Worm (Caenorhabditis elegans) whole organism, L4 larva: Measurements from ENCODE around the gene F36F12.7.

Experiments used
- F26F4.8 ChIP-seq: fragments of 200-800 bp; sonication (Bioruptor generic); conservative IDR thresholded peaks from 2 replicates; pipeline ENCODE4 v1.3.6; 2022; ENCODE audit warnings: missing genetic modification characterization, missing compliant biosample characterization
- F37D6.2 ChIP-seq: sonication (generic microtip); optimal IDR thresholded peaks from 2 replicates; lab custom pipeline; 2016; ENCODE audit warnings: mild to moderate bottlenecking, missing genetic modification characterization, missing compliant biosample characterization
- F44E2.7 ChIP-seq: fragments of 200-800 bp; sonication (Bioruptor generic); IDR thresholded peaks from 2 replicates; pipeline ENCODE4 v2.1.2; 2022; ENCODE audit warnings: missing genetic modification characterization, missing compliant biosample characterization
- F49E8.2 ChIP-seq: sonication (generic microtip); optimal IDR thresholded peaks from 2 replicates; lab custom pipeline; 2016; ENCODE audit warnings: missing compliant biosample characterization, mild to moderate bottlenecking, missing genetic modification characterization, borderline replicate concordance
- R02D3.7 ChIP-seq: fragments of 150-350 bp; sonication (generic microtip); optimal IDR thresholded peaks from 3 replicates; lab custom pipeline; 2014; ENCODE audit warnings: missing biosample characterization, missing genetic modification characterization
- Y105C5A.15 ChIP-seq: fragments of 200-800 bp; sonication (Bioruptor generic); IDR thresholded peaks from 2 replicates; pipeline ENCODE4 v1.3.6; 2022; ENCODE audit warnings: missing genetic modification characterization, missing compliant biosample characterization
- Y48G9A.11 ChIP-seq: fragments of 200-800 bp; sonication (Bioruptor generic); IDR thresholded peaks from 2 replicates; pipeline ENCODE4 v1.3.6; 2022; ENCODE audit warnings: missing genetic modification reagents, missing genetic modification characterization, missing compliant biosample characterization
- aha-1 ChIP-seq: fragments of 150-350 bp; peaks from one replicate; lab custom pipeline; 2014; ENCODE audit warnings: missing biosample characterization, missing genetic modification characterization
- arid-1 ChIP-seq: fragments of 200-800 bp; sonication (Bioruptor generic); conservative IDR thresholded peaks from 2 replicates; pipeline ENCODE4 v1.3.6; 2022; ENCODE audit warnings: missing genetic modification reagents, missing genetic modification characterization, missing compliant biosample characterization
- ceh-20 ChIP-seq: fragments of 200-800 bp; sonication (Bioruptor generic); IDR thresholded peaks from 2 replicates; pipeline ENCODE4 v1.3.6; 2022; ENCODE audit warnings: missing genetic modification reagents, missing genetic modification characterization, missing compliant biosample characterization
- ceh-28 ChIP-seq: fragments of 150-350 bp; optimal IDR thresholded peaks from 2 replicates; lab custom pipeline; 2014; ENCODE audit warnings: missing biosample characterization, missing genetic modification reagents, missing genetic modification characterization
- ceh-44 ChIP-seq: fragments of 200-800 bp; sonication (Bioruptor generic); IDR thresholded peaks from 2 replicates; pipeline ENCODE4 v1.3.6; 2022; ENCODE audit warnings: missing genetic modification reagents, missing genetic modification characterization, missing compliant biosample characterization
- ceh-82 ChIP-seq: sonication (generic microtip); optimal IDR thresholded peaks from 2 replicates; lab custom pipeline; 2017; ENCODE audit warnings: missing biosample characterization, missing genetic modification characterization
- ces-1 ChIP-seq: fragments of 150-350 bp; sonication (generic microtip); optimal IDR thresholded peaks from 4 replicates; lab custom pipeline; 2014; ENCODE audit warnings: missing biosample characterization, missing genetic modification reagents, missing genetic modification characterization
- ctbp-1 ChIP-seq: fragments of 200-800 bp; sonication (Bioruptor generic); IDR thresholded peaks from 2 replicates; pipeline ENCODE4 v1.3.6; 2022; ENCODE audit warnings: missing genetic modification reagents, missing genetic modification characterization, missing compliant biosample characterization
- daf-12 ChIP-seq: fragments of 150-350 bp; optimal IDR thresholded peaks from 2 replicates; lab custom pipeline; 2014; ENCODE audit warnings: missing biosample characterization, missing genetic modification reagents, missing genetic modification characterization
- dmd-6 ChIP-seq: fragments of 200-800 bp; sonication (Bioruptor generic); IDR thresholded peaks from 2 replicates; pipeline ENCODE4 v1.3.6; 2022; ENCODE audit warnings: missing genetic modification reagents, missing genetic modification characterization, missing compliant biosample characterization
- duxl-1 ChIP-seq: sonication (generic microtip); optimal IDR thresholded peaks from 2 replicates; lab custom pipeline; 2016; ENCODE audit warnings: mild to moderate bottlenecking, missing genetic modification characterization, moderate library complexity, missing compliant biosample characterization; ENCODE audit not compliant: poor library complexity
- egl-27 ChIP-seq: sonication (generic microtip); optimal IDR thresholded peaks from 3 replicates; lab custom pipeline; 2017; ENCODE audit warnings: missing biosample characterization, missing genetic modification reagents, missing genetic modification characterization
- egl-43 ChIP-seq: fragments of 200-800 bp; sonication (Bioruptor generic); IDR thresholded peaks from 2 replicates; pipeline ENCODE4 v1.3.6; 2022; ENCODE audit warnings: missing genetic modification reagents, missing genetic modification characterization, missing compliant biosample characterization
- hlh-11 ChIP-seq: fragments of 200-800 bp; sonication (Bioruptor generic); optimal IDR thresholded peaks from 2 replicates; lab custom pipeline; 2018; ENCODE audit warnings: mild to moderate bottlenecking, missing genetic modification characterization, missing compliant biosample characterization
- hmg-1.1 ChIP-seq: fragments of 200-800 bp; sonication (Bioruptor generic); IDR thresholded peaks from 2 replicates; pipeline ENCODE4 v1.3.6; 2022; ENCODE audit warnings: missing genetic modification reagents, missing genetic modification characterization, missing compliant biosample characterization
- lim-7 ChIP-seq: fragments of 200-800 bp; sonication (Bioruptor generic); IDR thresholded peaks from 2 replicates; pipeline ENCODE4 v1.3.6; 2022; ENCODE audit warnings: missing genetic modification characterization, missing compliant biosample characterization
- lin-1 ChIP-seq: fragments of 200-800 bp; sonication (Bioruptor generic); IDR thresholded peaks from 2 replicates; pipeline ENCODE4 v1.3.6; 2022; ENCODE audit warnings: missing genetic modification reagents, missing genetic modification characterization, missing compliant biosample characterization
- lin-15B ChIP-seq: fragments of 150-350 bp; sonication (generic microtip); optimal IDR thresholded peaks from 3 replicates; lab custom pipeline; 2014; ENCODE audit warnings: missing biosample characterization, missing genetic modification characterization
- lin-38 ChIP-seq: fragments of 200-800 bp; sonication (Bioruptor generic); IDR thresholded peaks from 2 replicates; pipeline ENCODE4 v1.3.6; 2022; ENCODE audit warnings: missing genetic modification reagents, missing genetic modification characterization, missing compliant biosample characterization
- mep-1 ChIP-seq: fragments of 150-350 bp; sonication (generic microtip); optimal IDR thresholded peaks from 3 replicates; lab custom pipeline; 2014; ENCODE audit warnings: missing biosample characterization, missing genetic modification characterization
- nhr-11 ChIP-seq: fragments of 150-350 bp; optimal IDR thresholded peaks from 2 replicates; lab custom pipeline; 2014; ENCODE audit warnings: missing biosample characterization, missing genetic modification characterization
- nhr-111 ChIP-seq: fragments of 200-800 bp; sonication (Bioruptor generic); optimal IDR thresholded peaks from 2 replicates; lab custom pipeline; 2018; ENCODE audit warnings: mild to moderate bottlenecking, missing genetic modification characterization, missing compliant biosample characterization
- nhr-41 ChIP-seq: fragments of 200-800 bp; sonication (Bioruptor generic); IDR thresholded peaks from 2 replicates; pipeline ENCODE4 v1.3.6; 2022; ENCODE audit warnings: missing genetic modification reagents, missing genetic modification characterization, missing compliant biosample characterization
- nhr-6 ChIP-seq: fragments of 150-350 bp; optimal IDR thresholded peaks from 2 replicates; lab custom pipeline; 2014; ENCODE audit warnings: missing biosample characterization, missing genetic modification characterization
- nhr-77 ChIP-seq: fragments of 150-350 bp; optimal IDR thresholded peaks from 2 replicates; lab custom pipeline; 2014; ENCODE audit warnings: missing biosample characterization, missing genetic modification characterization
- pha-4 ChIP-seq, 2 experiments: fragments of 150-350 bp in 1 of 2; fragments of 200-800 bp in 1 of 2; sonication (Bioruptor generic) in 1 of 2; IDR thresholded peaks in 1 of 2; optimal IDR thresholded peaks in 1 of 2; 2 replicates each; pipeline versions ENCODE4 v1.3.6 to Lab custom; 2014 to 2022; ENCODE audit warnings: missing genetic modification characterization in 2 of 2, missing genetic modification reagents in 2 of 2, missing biosample characterization in 1 of 2, missing compliant biosample characterization in 1 of 2
- pqm-1 ChIP-seq: sonication (generic microtip); optimal IDR thresholded peaks from 2 replicates; lab custom pipeline; 2017; ENCODE audit warnings: missing biosample characterization, missing genetic modification characterization
- sdz-12 ChIP-seq: fragments of 200-800 bp; sonication (Bioruptor generic); optimal IDR thresholded peaks from 2 replicates; lab custom pipeline; 2018; ENCODE audit warnings: mild to moderate bottlenecking, missing genetic modification characterization, missing compliant biosample characterization
- set-16 ChIP-seq: fragments of 200-800 bp; sonication (Bioruptor generic); IDR thresholded peaks from 2 replicates; pipeline ENCODE4 v1.3.6; 2022; ENCODE audit warnings: missing genetic modification reagents, missing genetic modification characterization, missing compliant biosample characterization
- snpc-1.2 ChIP-seq: fragments of 200-800 bp; sonication (Bioruptor generic); IDR thresholded peaks from 2 replicates; pipeline ENCODE4 v1.3.6; 2022; ENCODE audit warnings: missing genetic modification reagents, missing genetic modification characterization, missing compliant biosample characterization
- snpc-4 ChIP-seq: fragments of 150-350 bp; optimal IDR thresholded peaks from 2 replicates; lab custom pipeline; 2014; ENCODE audit warnings: missing biosample characterization, missing genetic modification characterization
- tag-97 ChIP-seq: fragments of 200-800 bp; sonication (Bioruptor generic); IDR thresholded peaks from 2 replicates; pipeline ENCODE4 v1.3.6; 2022; ENCODE audit warnings: missing genetic modification characterization, missing compliant biosample characterization
- tra-1 ChIP-seq: fragments of 200-800 bp; sonication (Bioruptor generic); IDR thresholded peaks from 2 replicates; pipeline ENCODE4 v1.3.6; 2022; ENCODE audit warnings: missing genetic modification reagents, missing genetic modification characterization, missing compliant biosample characterization
- unc-39 ChIP-seq: sonication (generic microtip); optimal IDR thresholded peaks from 2 replicates; lab custom pipeline; 2017; ENCODE audit warnings: missing biosample characterization, missing genetic modification characterization
- unc-62 ChIP-seq, 3 experiments: fragments of 150-350 bp in 1 of 3; sonication (generic microtip); optimal IDR thresholded peaks in 2 of 3; peaks in 1 of 3; 1 replicate in 1 of 3; 2 replicates in 2 of 3; lab custom pipeline; 2014 to 2017; ENCODE audit warnings: missing biosample characterization in 3 of 3, missing genetic modification characterization in 3 of 3, missing genetic modification reagents in 3 of 3, missing genotype in 1 of 3
- zag-1 ChIP-seq: fragments of 150-350 bp; optimal IDR thresholded peaks from 2 replicates; lab custom pipeline; 2014; ENCODE audit warnings: missing biosample characterization, missing genetic modification characterization
- zip-2 ChIP-seq: fragments of 150-350 bp; optimal IDR thresholded peaks from 2 replicates; lab custom pipeline; 2014; ENCODE audit warnings: missing biosample characterization, missing genetic modification characterization
- ztf-11 ChIP-seq: fragments of 150-350 bp; optimal IDR thresholded peaks from 2 replicates; lab custom pipeline; 2014; ENCODE audit warnings: missing biosample characterization, missing genetic modification characterization
- ztf-7 ChIP-seq: fragments of 150-350 bp; optimal IDR thresholded peaks from 2 replicates; lab custom pipeline; 2014; ENCODE audit warnings: missing biosample characterization, missing genetic modification characterization

F36F12.7 gene

ce11 chrV:2126996-2127585, 28.0 kb downstream of the F36F12.7 start, which contains the start of gene ldp-1 (continued):
- TF ChIP-seq egl-43 (GFP tag; lab: Robert Waterston, UW), result no peak

DNA sequence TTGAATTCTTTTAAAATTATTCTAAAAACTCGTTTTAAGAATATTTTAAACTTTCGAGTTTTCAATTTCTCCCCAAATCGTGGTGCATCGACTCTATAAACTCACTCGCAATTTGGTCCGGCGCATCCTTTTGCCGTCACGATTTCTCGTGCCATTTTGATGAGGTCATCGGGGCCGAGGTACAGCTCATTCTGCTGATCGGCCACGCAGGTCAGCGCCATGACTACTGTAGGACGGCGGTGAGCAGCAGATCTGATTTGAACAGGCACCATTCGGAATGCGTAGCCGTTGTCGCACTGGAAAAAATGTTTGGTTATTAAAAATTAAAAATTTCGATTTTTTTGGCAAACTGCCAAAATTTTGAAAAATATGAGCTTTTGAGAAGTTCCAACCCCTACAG, 33.5 kb downstream of the F36F12.7 start:
- TF ChIP-seq tra-1 (GFP tag; lab: Robert Waterston, UW) (no peak), nhr-111 (GFP tag; lab: Kevin White, UChicago) (no peak), nhr-6 (tag; lab: Kevin White, UChicago) (no peak), hlh-11 (tag; lab: Kevin White, UChicago) (no peak), nhr-41 (GFP tag; lab: Robert Waterston, UW) (no peak), daf-12 (tag; lab: Kevin White, UChicago) (no peak), dmd-6 (GFP tag; lab: Robert Waterston, UW) (no peak), snpc-4 (tag; lab: Kevin White, UChicago) (no peak), zag-1 (tag; lab: Kevin White, UChicago) (no peak), nhr-77 (no peak), ztf-11 (tag; lab: Kevin White, UChicago) (no peak), R02D3.7 (tag; lab: Kevin White, UChicago) (no peak), pha-4 (GFP tag; IDR thresholded peaks at IDR 0.05; lab: Robert Waterston, UW) (no peak), pha-4 (tag; optimal IDR thresholded peaks at IDR 0.05; lab: Kevin White, UChicago) (no peak), hmg-1.1 (GFP tag; lab: Robert Waterston, UW) (no peak), snpc-1.2 (GFP tag; lab: Robert Waterston, UW) (no peak), set-16 (GFP tag; lab: Robert Waterston, UW) (peak; percentile 31; the same call in 1 of the 2 replicates), egl-43 (GFP tag; lab: Robert Waterston, UW) (peak; percentile 65; the same call in 1 of the 2 replicates)

ce11 chrV:2133512-2133911, 34.4 kb downstream of the F36F12.7 start:
- TF ChIP-seq duxl-1 (tag; lab: Kevin White, UChicago), result no peak
- TF ChIP-seq lin-15B (tag; lab: Kevin White, UChicago), result no peak
- 0 out of 2 replicates have a peak, but pooled peaks have one; percentile 37 for TF ChIP-seq arid-1
- TF ChIP-seq F44E2.7 (GFP tag; lab: Robert Waterston, UW), result no peak
- TF ChIP-seq zip-2 (tag; lab: Kevin White, UChicago), result no peak
- TF ChIP-seq ztf-7 (tag; lab: Kevin White, UChicago), result no peak
- peak; percentile 74 for TF ChIP-seq mep-1 (tag; lab: Kevin White, UChicago)
- TF ChIP-seq aha-1 (tag; lab: Kevin White, UChicago), result peak; percentile 95
- no peak for TF ChIP-seq Y105C5A.15
- no peak for TF ChIP-seq Y48G9A.11 (GFP tag; lab: Robert Waterston, UW)
- TF ChIP-seq unc-39 (tag; lab: Kevin White, UChicago), result no peak
- no peak for TF ChIP-seq zag-1 (tag; lab: Kevin White, UChicago)
- TF ChIP-seq unc-62 (GFP tag; optimal IDR thresholded peaks at IDR 0.05 in 1 of 2; lab: Kevin White, UChicago), result no peak
- no peak for TF ChIP-seq unc-62 (tag; optimal IDR thresholded peaks at IDR 0.05; lab: Kevin White, UChicago)
- peak; percentile 49 for TF ChIP-seq nhr-11 (tag; lab: Kevin White, UChicago)
- no peak for TF ChIP-seq pqm-1 (tag; lab: Kevin White, UChicago)
- no peak for TF ChIP-seq F49E8.2 (tag; lab: Kevin White, UChicago)
- peak; percentile 1 for TF ChIP-seq nhr-77
- TF ChIP-seq lin-38 (GFP tag; lab: Robert Waterston, UW), result peak; percentile 33
- TF ChIP-seq lim-7 (GFP tag; lab: Robert Waterston, UW), result no peak
- no peak for TF ChIP-seq ceh-82 (tag; lab: Kevin White, UChicago)
- no peak for TF ChIP-seq egl-27 (tag; lab: Kevin White, UChicago)
- no peak for TF ChIP-seq F26F4.8 (GFP tag; lab: Robert Waterston, UW)
- peak; percentile 31; the same call in 1 of the 2 replicates for TF ChIP-seq ceh-20 (GFP tag; lab: Robert Waterston, UW)
- TF ChIP-seq ces-1, result peak; percentile 2
- no peak for TF ChIP-seq snpc-1.2 (GFP tag; lab: Robert Waterston, UW)
- no peak for TF ChIP-seq tag-97 (GFP tag; lab: Robert Waterston, UW)
- TF ChIP-seq sdz-12, result no peak
- 0 out of 2 replicates have a peak, but pooled peaks have one; percentile 49 for TF ChIP-seq egl-43 (GFP tag; lab: Robert Waterston, UW)
- peak; percentile 64 for TF ChIP-seq set-16 (GFP tag; lab: Robert Waterston, UW)
- no peak for TF ChIP-seq ceh-28
- peak; percentile 74; the same call in 1 of the 2 replicates for TF ChIP-seq ctbp-1 (GFP tag; lab: Robert Waterston, UW)
- no peak for TF ChIP-seq snpc-4 (tag; lab: Kevin White, UChicago)
- no peak for TF ChIP-seq ceh-44 (GFP tag; lab: Robert Waterston, UW)
- TF ChIP-seq lin-1, result no peak
- TF ChIP-seq F37D6.2 (tag; lab: Kevin White, UChicago), result peak; percentile 63
